Worm (Caenorhabditis elegans): ENCODE results near the gene T25D3.3.

DNA sequence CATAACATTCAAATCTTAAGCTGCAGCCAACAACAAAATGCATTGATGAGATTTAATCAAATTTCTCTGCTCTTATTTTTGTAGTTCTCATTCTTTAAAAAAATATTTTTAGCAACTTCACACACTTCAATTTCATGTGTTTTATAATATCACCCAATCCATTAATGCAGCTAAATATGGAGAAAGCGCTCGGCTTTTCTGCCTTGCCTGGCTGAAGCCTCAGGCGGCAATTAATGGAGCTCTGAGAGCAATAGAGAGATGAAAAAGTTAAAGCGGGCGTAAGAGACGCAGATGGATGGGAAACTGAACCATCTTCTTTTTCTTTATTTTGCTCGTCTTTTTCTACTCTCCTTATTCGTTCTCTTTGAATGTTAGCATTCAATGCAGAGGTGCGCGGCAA is 44.7 kb upstream of the T25D3.3 start:
- no peak for TF ChIP-seq F37D6.2 (tag; optimal IDR thresholded peaks at IDR 0.05)
- TF ChIP-seq lin-15B (tag; optimal IDR thresholded peaks at IDR 0.05) = no peak
- TF ChIP-seq arid-1 (GFP tag; conservative IDR thresholded peaks at IDR 0.05) = no peak

Data from whole organism, L4 larva.